Fruit fly (Drosophila melanogaster) whole organism, embryonic: ENCODE measurements around the gene CG13676.

Source experiments
- ATbp ChIP-seq: fragments of 200-800 bp; sonication (Bioruptor generic); optimal IDR thresholded peaks from 2 replicates; lab custom pipeline; 2017; ENCODE audit warnings: missing biosample characterization, mild to moderate bottlenecking, missing genetic modification characterization, missing genetic modification reagents
- CG10267 ChIP-seq: fragments of 200-800 bp; sonication (Bioruptor generic); optimal IDR thresholded peaks from 2 replicates; lab custom pipeline; 2018; ENCODE audit warnings: missing biosample characterization, mild to moderate bottlenecking, missing genetic modification characterization, moderate library complexity
- CG12236 ChIP-seq: fragments of 200-800 bp; sonication (Bioruptor generic); optimal IDR thresholded peaks from 2 replicates; lab custom pipeline; 2016; ENCODE audit warnings: missing biosample characterization, missing genetic modification characterization
- CG12391 ChIP-seq: fragments of 200-800 bp; sonication (Bioruptor generic); optimal IDR thresholded peaks from 3 replicates; lab custom pipeline; 2018; ENCODE audit warnings: missing biosample characterization, mild to moderate bottlenecking, missing genetic modification characterization, moderate library complexity
- CG12659 ChIP-seq: fragments of 200-800 bp; sonication (Bioruptor generic); optimal IDR thresholded peaks from 3 replicates; lab custom pipeline; 2017; ENCODE audit warnings: mild to moderate bottlenecking, missing biosample characterization, missing genetic modification reagents, missing genetic modification characterization
- CG15514 ChIP-seq: fragments of 200-800 bp; sonication (Bioruptor generic); optimal IDR thresholded peaks from 3 replicates; lab custom pipeline; 2017; ENCODE audit warnings: missing biosample characterization, missing genetic modification characterization, mild to moderate bottlenecking, moderate library complexity, missing genetic modification reagents
- CG17186 ChIP-seq: fragments of 200-800 bp; sonication (Bioruptor generic); optimal IDR thresholded peaks from 3 replicates; lab custom pipeline; 2017; ENCODE audit warnings: missing biosample characterization, missing genetic modification reagents, missing genetic modification characterization
- CG18262 ChIP-seq: fragments of 200-800 bp; optimal IDR thresholded peaks from 3 replicates; lab custom pipeline; 2019; ENCODE audit warnings: missing biosample characterization, mild to moderate bottlenecking, missing genetic modification characterization, moderate library complexity
- CG18764 ChIP-seq: fragments of 200-800 bp; sonication (Bioruptor generic); optimal IDR thresholded peaks from 3 replicates; lab custom pipeline; 2016; ENCODE audit warnings: missing biosample characterization, missing genetic modification characterization
- CG2199 ChIP-seq: fragments of 200-800 bp; sonication (Bioruptor generic); IDR thresholded peaks from 3 replicates; pipeline ENCODE4 v1.3.6; 2022; ENCODE audit warnings: missing biosample characterization, missing genetic modification characterization
- CG31224 ChIP-seq: fragments of 200-800 bp; sonication (Bioruptor generic); IDR thresholded peaks from 2 replicates; pipeline ENCODE4 v1.3.6; 2022; ENCODE audit warnings: missing biosample characterization, missing genetic modification characterization
- CG31388 ChIP-seq: fragments of 200-800 bp; sonication (Bioruptor generic); optimal IDR thresholded peaks from 2 replicates; lab custom pipeline; 2016; ENCODE audit warnings: missing biosample characterization, missing genetic modification characterization
- CG31441 ChIP-seq: fragments of 200-800 bp; sonication (Bioruptor generic); IDR thresholded peaks from 2 replicates; pipeline ENCODE4 v1.3.6; 2022; ENCODE audit warnings: missing biosample characterization, missing genetic modification characterization
- CG34376 ChIP-seq: fragments of 200-800 bp; sonication (Bioruptor generic); optimal IDR thresholded peaks from 2 replicates; lab custom pipeline; 2018; ENCODE audit warnings: missing biosample characterization, mild to moderate bottlenecking, missing genetic modification characterization
- CG34422 ChIP-seq: fragments of 200-800 bp; sonication (Bioruptor generic); IDR thresholded peaks from 3 replicates; pipeline ENCODE4 v1.3.6; 2022; ENCODE audit warnings: missing biosample characterization, missing genetic modification characterization
- CG4360 ChIP-seq: fragments of 200-800 bp; sonication (Bioruptor generic); IDR thresholded peaks from 2 replicates; pipeline ENCODE4 v1.3.6; 2022; ENCODE audit warnings: missing biosample characterization, missing genetic modification characterization
- CG4617 ChIP-seq: fragments of 200-800 bp; sonication (Bioruptor generic); optimal IDR thresholded peaks from 3 replicates; lab custom pipeline; 2016; ENCODE audit warnings: missing biosample characterization, missing genetic modification characterization, borderline replicate concordance
- CG6175 ChIP-seq: fragments of 200-800 bp; sonication (Bioruptor generic); IDR thresholded peaks from 3 replicates; pipeline ENCODE4 v1.3.6; 2022; ENCODE audit warnings: missing biosample characterization, missing genetic modification characterization
- CG8359 ChIP-seq: fragments of 200-800 bp; sonication (Bioruptor generic); optimal IDR thresholded peaks from 2 replicates; lab custom pipeline; 2017; ENCODE audit warnings: missing biosample characterization, mild to moderate bottlenecking, missing genetic modification characterization, borderline replicate concordance
- CG8765 ChIP-seq: fragments of 200-800 bp; sonication (Bioruptor generic); IDR thresholded peaks from 2 replicates; pipeline ENCODE4 v1.3.6; 2022; ENCODE audit warnings: missing biosample characterization, missing genetic modification characterization
- CG9437 ChIP-seq: fragments of 200-800 bp; sonication (Bioruptor generic); optimal IDR thresholded peaks from 2 replicates; lab custom pipeline; 2018; ENCODE audit warnings: missing biosample characterization, mild to moderate bottlenecking, missing genetic modification characterization
- Dp ChIP-seq: fragments of 200-800 bp; sonication (Bioruptor generic); optimal IDR thresholded peaks from 2 replicates; lab custom pipeline; 2018; ENCODE audit warnings: missing biosample characterization, mild to moderate bottlenecking, missing genetic modification characterization, moderate library complexity
- Dref ChIP-seq: fragments of 200-800 bp; sonication (Bioruptor generic); IDR thresholded peaks from 2 replicates; pipeline ENCODE4 v1.3.6; 2022; ENCODE audit warnings: missing biosample characterization, missing genetic modification characterization
- HLH4C ChIP-seq: fragments of 200-800 bp; sonication (Bioruptor generic); IDR thresholded peaks from 3 replicates; pipeline ENCODE4 v1.3.6; 2022; ENCODE audit warnings: missing biosample characterization, missing genetic modification characterization; ENCODE audit not compliant: partially characterized antibody
- Mrtf ChIP-seq: fragments of 200-800 bp; sonication (Bioruptor generic); IDR thresholded peaks from 3 replicates; pipeline ENCODE4 v1.3.6; 2022; ENCODE audit warnings: missing biosample characterization, missing genetic modification characterization
- Myb ChIP-seq: fragments of 200-800 bp; sonication (Bioruptor generic); optimal IDR thresholded peaks from 2 replicates; lab custom pipeline; 2016; ENCODE audit warnings: missing biosample characterization, missing genetic modification characterization
- NfI ChIP-seq: fragments of 200-800 bp; sonication (Bioruptor generic); optimal IDR thresholded peaks from 3 replicates; lab custom pipeline; 2018; ENCODE audit warnings: missing biosample characterization, mild to moderate bottlenecking, missing genetic modification characterization, moderate library complexity
- Oli ChIP-seq: fragments of 200-800 bp; sonication (Bioruptor generic); optimal IDR thresholded peaks from 2 replicates; lab custom pipeline; 2018; ENCODE audit warnings: missing biosample characterization, mild to moderate bottlenecking, missing genetic modification characterization, moderate library complexity
- Opbp ChIP-seq: fragments of 200-800 bp; sonication (Bioruptor generic); IDR thresholded peaks from 3 replicates; pipeline ENCODE4 v1.3.6; 2022; ENCODE audit warnings: missing biosample characterization, missing genetic modification characterization; ENCODE audit not compliant: partially characterized antibody
- PHDP ChIP-seq: fragments of 200-800 bp; sonication (Bioruptor generic); optimal IDR thresholded peaks from 3 replicates; lab custom pipeline; 2018; ENCODE audit warnings: missing biosample characterization, mild to moderate bottlenecking, missing genetic modification characterization, moderate library complexity
- Pdp1 ChIP-seq, 2 experiments: fragments of 200-800 bp; sonication (Bioruptor generic); optimal IDR thresholded peaks; 3 replicates each; lab custom pipeline; 2016; ENCODE audit warnings: missing biosample characterization in 2 of 2, missing genetic modification characterization in 2 of 2, mild to moderate bottlenecking in 1 of 2, moderate library complexity in 1 of 2
- Usf ChIP-seq: fragments of 200-800 bp; sonication (Bioruptor generic); optimal IDR thresholded peaks from 2 replicates; lab custom pipeline; 2017; ENCODE audit warnings: missing genotype, missing biosample characterization, missing genetic modification characterization
- ap ChIP-seq: fragments of 200-800 bp; sonication (Bioruptor generic); IDR thresholded peaks from 2 replicates; pipeline ENCODE4 v1.3.6; 2022; ENCODE audit warnings: missing biosample characterization, missing genetic modification characterization
- chn ChIP-seq: fragments of 200-800 bp; sonication (Bioruptor generic); optimal IDR thresholded peaks from 2 replicates; lab custom pipeline; 2016; ENCODE audit warnings: missing biosample characterization, missing genetic modification characterization
- crol ChIP-seq: fragments of 200-800 bp; sonication (Bioruptor generic); IDR thresholded peaks from 2 replicates; pipeline ENCODE4 v1.3.6; 2022; ENCODE audit warnings: missing biosample characterization, missing genetic modification characterization
- crp ChIP-seq, 2 experiments: fragments of 200-800 bp; sonication (Bioruptor generic); optimal IDR thresholded peaks; 2 replicates in 1 of 2; 3 replicates in 1 of 2; lab custom pipeline; 2017; ENCODE audit warnings: missing biosample characterization in 2 of 2, missing genetic modification characterization in 2 of 2, mild to moderate bottlenecking in 1 of 2, moderate library complexity in 1 of 2
- dpn ChIP-seq, 2 experiments: fragments of 200-800 bp; sonication (Bioruptor generic); optimal IDR thresholded peaks; 3 replicates each; lab custom pipeline; 2016; ENCODE audit warnings: missing biosample characterization in 2 of 2, missing genetic modification characterization in 2 of 2
- fd102C ChIP-seq: fragments of 200-800 bp; sonication (Bioruptor generic); optimal IDR thresholded peaks from 2 replicates; lab custom pipeline; 2018; ENCODE audit warnings: missing biosample characterization, mild to moderate bottlenecking, missing genetic modification characterization, moderate library complexity
- insv ChIP-seq, 2 experiments: fragments of 200-800 bp; sonication (Bioruptor generic); optimal IDR thresholded peaks; 3 replicates each; lab custom pipeline; 2016 to 2018; ENCODE audit warnings: missing biosample characterization in 2 of 2, missing genetic modification characterization in 2 of 2
- lbe ChIP-seq: fragments of 200-800 bp; sonication (Bioruptor generic); optimal IDR thresholded peaks from 2 replicates; lab custom pipeline; 2016; ENCODE audit warnings: missing biosample characterization, mild to moderate bottlenecking, missing genetic modification characterization
- lilli ChIP-seq: fragments of 200-800 bp; sonication (Bioruptor generic); optimal IDR thresholded peaks from 3 replicates; lab custom pipeline; 2016; ENCODE audit warnings: missing biosample characterization, missing genetic modification characterization
- mirr ChIP-seq: fragments of 200-800 bp; sonication (Bioruptor generic); optimal IDR thresholded peaks from 3 replicates; lab custom pipeline; 2018; ENCODE audit warnings: missing biosample characterization, mild to moderate bottlenecking, missing genetic modification characterization
- nerfin-2 ChIP-seq: fragments of 200-800 bp; sonication (Bioruptor generic); IDR thresholded peaks from 2 replicates; pipeline ENCODE4 v1.3.6; 2022; ENCODE audit warnings: missing biosample characterization, missing genetic modification characterization; ENCODE audit not compliant: partially characterized antibody
- phol ChIP-seq: fragments of 200-800 bp; sonication (Bioruptor generic); optimal IDR thresholded peaks from 3 replicates; lab custom pipeline; 2018; ENCODE audit warnings: missing biosample characterization, mild to moderate bottlenecking, missing genetic modification characterization, moderate library complexity
- psq ChIP-seq: fragments of 200-800 bp; sonication (Bioruptor generic); optimal IDR thresholded peaks from 2 replicates; lab custom pipeline; 2017; ENCODE audit warnings: missing biosample characterization, missing genetic modification characterization
- shn ChIP-seq: fragments of 200-800 bp; sonication (Bioruptor generic); optimal IDR thresholded peaks from 3 replicates; lab custom pipeline; 2016; ENCODE audit warnings: missing biosample characterization, missing genetic modification characterization
- sob ChIP-seq: fragments of 200-800 bp; sonication (Bioruptor generic); IDR thresholded peaks from 2 replicates; pipeline ENCODE4 v1.3.6; 2022; ENCODE audit warnings: missing biosample characterization, missing genetic modification characterization
- tap ChIP-seq: fragments of 200-800 bp; optimal IDR thresholded peaks from 3 replicates; lab custom pipeline; 2019; ENCODE audit warnings: missing biosample characterization, mild to moderate bottlenecking, missing genetic modification characterization, moderate library complexity
- tna ChIP-seq: fragments of 200-800 bp; sonication (Bioruptor generic); IDR thresholded peaks from 2 replicates; pipeline ENCODE4 v1.3.6; 2022; ENCODE audit warnings: missing biosample characterization, missing genetic modification characterization; ENCODE audit not compliant: partially characterized antibody
- trem ChIP-seq: fragments of 200-800 bp; optimal IDR thresholded peaks from 3 replicates; lab custom pipeline; 2019; ENCODE audit warnings: missing biosample characterization, mild to moderate bottlenecking, missing genetic modification characterization, moderate library complexity

Gene CG13676

DNA sequence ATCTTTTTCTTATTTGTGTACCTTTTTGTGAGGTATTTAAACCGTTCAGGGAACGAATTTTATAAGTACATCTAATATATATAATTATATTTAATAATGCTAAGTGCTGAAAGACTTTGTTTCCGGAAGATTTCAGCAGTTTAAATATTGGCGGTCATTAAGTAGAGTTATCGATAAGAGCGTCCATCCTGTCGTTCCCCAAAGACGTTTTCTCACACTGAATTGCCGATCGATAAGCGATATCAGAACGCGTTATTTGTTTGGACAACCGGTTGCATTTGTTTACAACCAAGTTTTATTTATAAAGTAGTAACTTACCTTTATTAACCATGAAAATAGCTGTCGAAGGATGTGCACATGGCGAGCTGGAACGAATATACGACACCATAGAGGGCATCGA is 30.0 kb downstream of the CG13676 start, which contains the start of gene ldbr (continued):
- TF ChIP-seq tna (GFP tag; lab: Robert Waterston, UW) (peak; percentile 41; the same call in 1 of the 2 replicates), nerfin-2 (GFP tag; lab: Robert Waterston, UW) (peak; percentile 52; the same call in 1 of the 2 replicates), shn (GFP tag; lab: Kevin White, UChicago) (no peak), Dp (GFP tag; lab: Kevin White, UChicago) (peak; percentile 93), CG6175 (GFP tag; lab: Robert Waterston, UW) (no peak), HLH4C (GFP tag; lab: Robert Waterston, UW) (peak; percentile 76), NfI (peak; percentile 31), chn (GFP tag; lab: Kevin White, UChicago) (no peak), CG15514 (GFP tag; lab: Kevin White, UChicago) (peak; percentile 45), CG17186 (GFP tag; lab: Kevin White, UChicago) (peak; percentile 6), Pdp1 (GFP tag; optimal IDR thresholded peaks at IDR 0.05; lab: Kevin White, UChicago) (peak in 1 of 2 experiments; percentile 21), CG4360 (no peak), CG4617 (GFP tag; lab: Kevin White, UChicago) (peak; percentile 18), Myb (no peak), insv (GFP tag; optimal IDR thresholded peaks at IDR 0.05; lab: Kevin White, UChicago) (peak in 1 of 2 experiments; percentile 26), ATbp (GFP tag; lab: Kevin White, UChicago) (peak; percentile 5), Mrtf (GFP tag; lab: Robert Waterston, UW) (no peak), CG8765 (GFP tag; lab: Robert Waterston, UW) (no peak), CG18262 (tag; lab: Kevin White, UChicago) (peak; percentile 15), fd102C (GFP tag; lab: Kevin White, UChicago) (no peak), CG10267 (tag; lab: Kevin White, UChicago) (peak; percentile 94), sob (GFP tag; lab: Robert Waterston, UW) (peak; percentile 8; the same call in 1 of the 2 replicates), CG34376 (GFP tag; lab: Kevin White, UChicago) (peak; percentile 34), CG34422 (GFP tag; lab: Robert Waterston, UW) (peak; percentile 36; the same call in 1 of the 3 replicates), lbe (GFP tag; lab: Kevin White, UChicago) (peak; percentile 74), CG12659 (peak; percentile 40), PHDP (tag; lab: Kevin White, UChicago) (peak; percentile 37), tap (tag; lab: Kevin White, UChicago) (no peak), crp (GFP tag; optimal IDR thresholded peaks at IDR 0.05; lab: Kevin White, UChicago) (peak in 1 of 2 experiments; percentile 38), CG31224 (no peak), trem (tag; lab: Kevin White, UChicago) (peak; percentile 49), Opbp (peak; percentile 45; the same call in 2 of the 3 replicates), dpn (GFP tag; optimal IDR thresholded peaks at IDR 0.05; lab: Kevin White, UChicago) (no peak), CG12391 (tag; lab: Kevin White, UChicago) (peak; percentile 18), CG9437 (no peak), CG2199 (GFP tag; lab: Robert Waterston, UW) (no peak), CG18764 (GFP tag; lab: Kevin White, UChicago) (no peak), CG31388 (no peak), crol (GFP tag; lab: Robert Waterston, UW) (no peak), Dref (GFP tag; lab: Robert Waterston, UW) (peak; percentile 89), CG12236 (GFP tag; lab: Kevin White, UChicago) (no peak), phol (peak; percentile 39), lilli (GFP tag; lab: Kevin White, UChicago) (peak; percentile 17), Usf (no peak), ap (GFP tag; lab: Robert Waterston, UW) (no peak), Oli (tag; lab: Kevin White, UChicago) (no peak), psq (GFP tag; lab: Kevin White, UChicago) (no peak), CG8359 (GFP tag; lab: Kevin White, UChicago) (no peak), CG31441 (GFP tag; lab: Robert Waterston, UW) (no peak), mirr (GFP tag; lab: Kevin White, UChicago) (no peak)
